Worm (Caenorhabditis elegans) whole organism, L3 larva: ENCODE data around the gene C04E6.13.

ENCODE experiments used
- R02D3.7 ChIP-seq: fragments of 150-350 bp; optimal IDR thresholded peaks from 2 replicates; lab custom pipeline; 2014; ENCODE audit warnings: missing biosample characterization, missing genetic modification characterization
- ZK546.5 ChIP-seq: sonication (generic microtip); optimal IDR thresholded peaks from 2 replicates; lab custom pipeline; 2017; ENCODE audit warnings: missing biosample characterization, missing genetic modification characterization
- aly-2 ChIP-seq: fragments of 150-350 bp; optimal IDR thresholded peaks from 2 replicates; lab custom pipeline; 2014; ENCODE audit warnings: missing biosample characterization, missing genetic modification characterization
- ama-1 ChIP-seq: fragments of 150-350 bp; optimal IDR thresholded peaks from 2 replicates; lab custom pipeline; 2018
- ceh-16 ChIP-seq: sonication (generic microtip); optimal IDR thresholded peaks from 2 replicates; lab custom pipeline; 2017; ENCODE audit warnings: missing biosample characterization, missing genetic modification characterization
- ceh-28 ChIP-seq: fragments of 150-350 bp; optimal IDR thresholded peaks from 2 replicates; lab custom pipeline; 2014; ENCODE audit warnings: missing biosample characterization, missing genetic modification reagents, missing genetic modification characterization
- ceh-82 ChIP-seq: fragments of 150-350 bp; optimal IDR thresholded peaks from 2 replicates; lab custom pipeline; 2014; ENCODE audit warnings: missing biosample characterization, missing genetic modification characterization
- ceh-9 ChIP-seq: sonication (generic microtip); optimal IDR thresholded peaks from 2 replicates; lab custom pipeline; 2018; ENCODE audit warnings: missing biosample characterization, missing genetic modification characterization
- daf-12 ChIP-seq: fragments of 150-350 bp; optimal IDR thresholded peaks from 2 replicates; lab custom pipeline; 2014; ENCODE audit warnings: missing biosample characterization, missing genetic modification reagents, missing genetic modification characterization
- egl-27 ChIP-seq: sonication (generic microtip); optimal IDR thresholded peaks from 4 replicates; lab custom pipeline; 2017; ENCODE audit warnings: missing biosample characterization, missing genetic modification reagents, missing genetic modification characterization
- egl-5 ChIP-seq: fragments of 150-350 bp; optimal IDR thresholded peaks from 2 replicates; lab custom pipeline; 2017; ENCODE audit warnings: missing biosample characterization, missing genetic modification reagents, missing genetic modification characterization, inconsistent platforms
- elt-1 ChIP-seq: fragments of 150-350 bp; optimal IDR thresholded peaks from 2 replicates; lab custom pipeline; 2014; ENCODE audit warnings: missing biosample characterization, missing genetic modification characterization
- elt-2 ChIP-seq: sonication (generic microtip); optimal IDR thresholded peaks from 2 replicates; lab custom pipeline; 2016; ENCODE audit warnings: missing genetic modification reagents, mild to moderate bottlenecking, missing genetic modification characterization, missing compliant biosample characterization
- elt-3 ChIP-seq, 3 experiments: fragments of 150-350 bp in 1 of 3; sonication (generic microtip) in 2 of 3; optimal IDR thresholded peaks; 2 replicates in 2 of 3; 4 replicates in 1 of 3; lab custom pipeline; 2014 to 2017; ENCODE audit warnings: missing biosample characterization in 3 of 3, missing genetic modification characterization in 3 of 3
- eor-1 ChIP-seq, 2 experiments: fragments of 150-350 bp; optimal IDR thresholded peaks; 2 replicates each; lab custom pipeline; 2014 to 2018; ENCODE audit warnings: missing biosample characterization in 2 of 2, missing genetic modification characterization in 2 of 2
- fkh-10 ChIP-seq: sonication (generic microtip); optimal IDR thresholded peaks from 2 replicates; lab custom pipeline; 2017; ENCODE audit warnings: missing biosample characterization, missing genetic modification reagents, missing genetic modification characterization
- fkh-2 ChIP-seq: fragments of 150-350 bp; optimal IDR thresholded peaks from 2 replicates; lab custom pipeline; 2014; ENCODE audit warnings: missing biosample characterization, missing genetic modification reagents, missing genetic modification characterization
- fos-1 ChIP-seq: fragments of 150-350 bp; optimal IDR thresholded peaks from 2 replicates; lab custom pipeline; 2014; ENCODE audit warnings: missing biosample characterization, missing genetic modification characterization
- hmg-11 ChIP-seq: sonication (generic microtip); optimal IDR thresholded peaks from 2 replicates; lab custom pipeline; 2016; ENCODE audit warnings: missing genetic modification characterization, missing compliant biosample characterization
- jun-1 ChIP-seq: fragments of 150-350 bp; optimal IDR thresholded peaks from 2 replicates; lab custom pipeline; 2014; ENCODE audit warnings: missing biosample characterization, missing genetic modification reagents, missing genetic modification characterization
- lin-15B ChIP-seq: fragments of 150-350 bp; optimal IDR thresholded peaks from 2 replicates; lab custom pipeline; 2014; ENCODE audit warnings: missing biosample characterization, missing genetic modification characterization
- lin-39 ChIP-seq: fragments of 150-350 bp; optimal IDR thresholded peaks from 2 replicates; lab custom pipeline; 2018; ENCODE audit warnings: missing biosample characterization, missing genetic modification reagents, missing genetic modification characterization
- lsy-12 ChIP-seq: sonication (generic microtip); optimal IDR thresholded peaks from 2 replicates; lab custom pipeline; 2016; ENCODE audit warnings: mild to moderate bottlenecking, missing genetic modification characterization, missing compliant biosample characterization
- mdl-1 ChIP-seq: fragments of 150-350 bp; optimal IDR thresholded peaks from 2 replicates; lab custom pipeline; 2014; ENCODE audit warnings: missing biosample characterization, missing genetic modification characterization
- mml-1 ChIP-seq: fragments of 150-350 bp; sonication (generic microtip); optimal IDR thresholded peaks from 3 replicates; lab custom pipeline; 2014; ENCODE audit warnings: missing biosample characterization, missing genetic modification characterization
- nfya-1 ChIP-seq: sonication (generic microtip); optimal IDR thresholded peaks from 2 replicates; lab custom pipeline; 2017; ENCODE audit warnings: missing genetic modification characterization, mild to moderate bottlenecking, missing compliant biosample characterization, antibody characterized with exemption, moderate library complexity; ENCODE audit not compliant: insufficient read depth
- nhr-11 ChIP-seq: fragments of 150-350 bp; optimal IDR thresholded peaks from 2 replicates; lab custom pipeline; 2014; ENCODE audit warnings: missing biosample characterization, missing genetic modification characterization
- nhr-12 ChIP-seq: fragments of 150-350 bp; optimal IDR thresholded peaks from 2 replicates; lab custom pipeline; 2014; ENCODE audit warnings: missing biosample characterization, missing genetic modification characterization
- nhr-23 ChIP-seq: fragments of 150-350 bp; optimal IDR thresholded peaks from 2 replicates; lab custom pipeline; 2014; ENCODE audit warnings: missing biosample characterization, missing genetic modification reagents, missing genetic modification characterization
- nhr-237 ChIP-seq: fragments of 150-350 bp; optimal IDR thresholded peaks from 2 replicates; lab custom pipeline; 2014; ENCODE audit warnings: missing biosample characterization, missing genetic modification characterization
- nhr-25 ChIP-seq: sonication (generic microtip); optimal IDR thresholded peaks from 2 replicates; lab custom pipeline; 2017; ENCODE audit warnings: missing biosample characterization, missing genetic modification characterization
- nhr-28 ChIP-seq: fragments of 150-350 bp; optimal IDR thresholded peaks from 2 replicates; lab custom pipeline; 2014; ENCODE audit warnings: missing biosample characterization, missing genetic modification characterization
- nhr-43 ChIP-seq: sonication (generic microtip); optimal IDR thresholded peaks from 2 replicates; lab custom pipeline; 2016; ENCODE audit warnings: mild to moderate bottlenecking, missing genetic modification characterization, missing compliant biosample characterization; ENCODE audit not compliant: poor library complexity, severe bottlenecking
- nhr-67 ChIP-seq: fragments of 150-350 bp; optimal IDR thresholded peaks from 2 replicates; lab custom pipeline; 2014; ENCODE audit warnings: missing biosample characterization, missing genetic modification characterization
- nhr-76 ChIP-seq: fragments of 150-350 bp; sonication (generic microtip); optimal IDR thresholded peaks from 5 replicates; lab custom pipeline; 2014; ENCODE audit warnings: missing biosample characterization, missing genetic modification characterization
- nhr-77 ChIP-seq: fragments of 150-350 bp; optimal IDR thresholded peaks from 2 replicates; lab custom pipeline; 2014; ENCODE audit warnings: missing biosample characterization, missing genetic modification characterization
- pha-4 ChIP-seq: fragments of 150-350 bp; optimal IDR thresholded peaks from 2 replicates; lab custom pipeline; 2014; ENCODE audit warnings: missing biosample characterization, missing genetic modification reagents, missing genetic modification characterization
- pqm-1 ChIP-seq: fragments of 150-350 bp; optimal IDR thresholded peaks from 2 replicates; lab custom pipeline; 2017; ENCODE audit warnings: missing biosample characterization, missing genetic modification characterization, inconsistent platforms
- sea-2 ChIP-seq: fragments of 150-350 bp; sonication (generic microtip); optimal IDR thresholded peaks from 4 replicates; lab custom pipeline; 2014; ENCODE audit warnings: missing biosample characterization, missing genetic modification reagents, missing genetic modification characterization
- skn-1 ChIP-seq: fragments of 150-350 bp; optimal IDR thresholded peaks from 2 replicates; lab custom pipeline; 2014; ENCODE audit warnings: missing biosample characterization, missing genetic modification characterization
- snpc-4 ChIP-seq: fragments of 150-350 bp; optimal IDR thresholded peaks from 2 replicates; lab custom pipeline; 2014; ENCODE audit warnings: missing biosample characterization, missing genetic modification characterization
- tbx-2 ChIP-seq: sonication (generic microtip); optimal IDR thresholded peaks from 2 replicates; lab custom pipeline; 2016; ENCODE audit warnings: mild to moderate bottlenecking, missing genetic modification characterization, missing compliant biosample characterization
- unc-39 ChIP-seq: sonication (generic microtip); optimal IDR thresholded peaks from 4 replicates; lab custom pipeline; 2017; ENCODE audit warnings: missing biosample characterization, missing genetic modification characterization
- unc-62 ChIP-seq: fragments of 150-350 bp; sonication (generic microtip); optimal IDR thresholded peaks from 4 replicates; lab custom pipeline; 2014; ENCODE audit warnings: missing biosample characterization, missing genetic modification reagents, missing genetic modification characterization
- zag-1 ChIP-seq: fragments of 150-350 bp; optimal IDR thresholded peaks from 2 replicates; lab custom pipeline; 2014; ENCODE audit warnings: missing biosample characterization, missing genetic modification characterization
- ztf-11 ChIP-seq: fragments of 150-350 bp; optimal IDR thresholded peaks from 2 replicates; lab custom pipeline; 2014; ENCODE audit warnings: missing biosample characterization, missing genetic modification characterization
- ztf-4 ChIP-seq: fragments of 150-350 bp; optimal IDR thresholded peaks from 2 replicates; lab custom pipeline; 2014; ENCODE audit warnings: missing biosample characterization, missing genetic modification characterization

C04E6.13 gene

ce11 chrV:5916862-5917261 is 4.3 kb downstream of the C04E6.13 start:
- TF ChIP-seq nhr-23 (tag; lab: Kevin White, UChicago) (no peak), eor-1 (tag; optimal IDR thresholded peaks at IDR 0.05; lab: Kevin White, UChicago) (no peak), R02D3.7 (tag; lab: Kevin White, UChicago) (no peak), elt-2 (tag; lab: Kevin White, UChicago) (no peak), zag-1 (tag; lab: Kevin White, UChicago) (no peak), ceh-9 (no peak), nfya-1 (tag; lab: Kevin White, UChicago) (no peak), nhr-43 (no peak)

ce11 chrV:5917707-5918106 is 5.2 kb downstream of the C04E6.13 start, which contains the start of gene lrpr-1:
Gene lrpr-1 (minus strand): TSS chrV:5917891.
- TF ChIP-seq nhr-12 (no peak), ceh-82 (tag; lab: Kevin White, UChicago) (peak; percentile 48), jun-1 (peak; percentile 42), nhr-28 (tag; lab: Kevin White, UChicago) (no peak), snpc-4 (tag; lab: Kevin White, UChicago) (no peak), egl-5 (tag; lab: Kevin White, UChicago) (peak; percentile 37), nhr-25 (tag; lab: Kevin White, UChicago) (peak; percentile 30), fkh-10 (GFP tag; lab: Kevin White, UChicago) (no peak), ztf-11 (no peak), mdl-1 (tag; lab: Kevin White, UChicago) (no peak), nhr-76 (tag; lab: Kevin White, UChicago) (peak; percentile 47), egl-27 (no peak), lsy-12 (peak; percentile 80), nhr-77 (no peak), mml-1 (tag; lab: Kevin White, UChicago) (no peak), aly-2 (no peak), nhr-11 (no peak), nhr-43 (peak; percentile 95), elt-3 (tag; optimal IDR thresholded peaks at IDR 0.05; lab: Kevin White, UChicago) (no peak), lin-15B (peak; percentile 76), unc-62 (GFP tag; lab: Kevin White, UChicago) (no peak), ceh-16 (tag; lab: Kevin White, UChicago) (no peak), fkh-2 (peak; percentile 56), ceh-9 (no peak), daf-12 (tag; lab: Kevin White, UChicago) (no peak), R02D3.7 (tag; lab: Kevin White, UChicago) (peak; percentile 71), elt-2 (tag; lab: Kevin White, UChicago) (no peak), elt-1 (tag; lab: Kevin White, UChicago) (no peak), skn-1 (peak; percentile 59), zag-1 (tag; lab: Kevin White, UChicago) (no peak), unc-39 (no peak), nhr-237 (no peak), fos-1 (tag; lab: Kevin White, UChicago) (no peak), tbx-2 (tag; lab: Kevin White, UChicago) (no peak), pha-4 (tag; lab: Kevin White, UChicago) (no peak), lin-39 (peak; percentile 34), hmg-11 (tag; lab: Kevin White, UChicago) (peak; percentile 56), nhr-23 (tag; lab: Kevin White, UChicago) (peak; percentile 82), pqm-1 (tag; lab: Kevin White, UChicago) (peak; percentile 50), nhr-67 (tag; lab: Kevin White, UChicago) (no peak), sea-2 (GFP tag; lab: Kevin White, UChicago) (no peak), ztf-4 (tag; lab: Kevin White, UChicago) (no peak), nfya-1 (tag; lab: Kevin White, UChicago) (peak; percentile 71), ceh-28 (tag; lab: Kevin White, UChicago) (peak; percentile 52), ama-1 (no peak), ZK546.5 (tag; lab: Kevin White, UChicago) (no peak), eor-1 (tag; optimal IDR thresholded peaks at IDR 0.05; lab: Kevin White, UChicago) (no peak)
